Fruit fly (Drosophila melanogaster) whole organism, embryonic: Measurements from ENCODE around the gene Tsp74F.

ENCODE experiments used
- Awh ChIP-seq: fragments of 200-800 bp; sonication (Bioruptor generic); IDR thresholded peaks from 2 replicates; pipeline ENCODE4, ENCODE4 v1.3.6; 2022; ENCODE audit warnings: missing biosample characterization, missing genetic modification characterization
- Blimp-1 ChIP-seq: fragments of 200-800 bp; sonication (Bioruptor generic); optimal IDR thresholded peaks from 3 replicates; lab custom pipeline; 2018; ENCODE audit warnings: missing biosample characterization, missing genetic modification characterization, mild to moderate bottlenecking, moderate library complexity, missing genetic modification reagents
- CG10543 ChIP-seq: fragments of 200-800 bp; sonication (Bioruptor generic); optimal IDR thresholded peaks from 3 replicates; lab custom pipeline; 2017; ENCODE audit warnings: missing biosample characterization, mild to moderate bottlenecking, missing genetic modification characterization, moderate library complexity
- CG11504 ChIP-seq: fragments of 200-800 bp; sonication (Bioruptor generic); optimal IDR thresholded peaks from 3 replicates; lab custom pipeline; 2019; ENCODE audit warnings: missing biosample characterization, mild to moderate bottlenecking, missing genetic modification characterization, moderate library complexity
- CG13624 ChIP-seq: fragments of 200-800 bp; sonication (Bioruptor generic); optimal IDR thresholded peaks from 2 replicates; lab custom pipeline; 2016; ENCODE audit warnings: missing biosample characterization, missing genetic modification characterization
- CG13894 ChIP-seq: fragments of 200-800 bp; sonication (Bioruptor generic); optimal IDR thresholded peaks from 3 replicates; lab custom pipeline; 2018; ENCODE audit warnings: missing biosample characterization, mild to moderate bottlenecking, missing genetic modification characterization, moderate library complexity
- CG14441 ChIP-seq: fragments of 200-800 bp; sonication (Bioruptor generic); IDR thresholded peaks from 2 replicates; pipeline ENCODE4 v1.3.6; 2022; ENCODE audit warnings: missing biosample characterization, missing genetic modification characterization
- CG14710 ChIP-seq: fragments of 200-800 bp; sonication (Bioruptor generic); optimal IDR thresholded peaks from 3 replicates; lab custom pipeline; 2019; ENCODE audit warnings: missing biosample characterization, mild to moderate bottlenecking, missing genetic modification characterization, moderate library complexity
- CG14965 ChIP-seq: fragments of 200-800 bp; sonication (Bioruptor generic); optimal IDR thresholded peaks from 2 replicates; lab custom pipeline; 2016; ENCODE audit warnings: missing biosample characterization, missing genetic modification characterization, borderline replicate concordance
- CG1603 ChIP-seq: fragments of 200-800 bp; sonication (Bioruptor generic); optimal IDR thresholded peaks from 2 replicates; lab custom pipeline; 2019; ENCODE audit warnings: missing biosample characterization, mild to moderate bottlenecking, missing genetic modification characterization, moderate library complexity
- CG18262 ChIP-seq: fragments of 200-800 bp; optimal IDR thresholded peaks from 3 replicates; lab custom pipeline; 2019; ENCODE audit warnings: missing biosample characterization, mild to moderate bottlenecking, missing genetic modification characterization, moderate library complexity
- CG18476 ChIP-seq: fragments of 200-800 bp; sonication (Bioruptor generic); optimal IDR thresholded peaks from 2 replicates; lab custom pipeline; 2016; ENCODE audit warnings: missing biosample characterization, mild to moderate bottlenecking, missing genetic modification characterization
- CG2116 ChIP-seq: fragments of 200-800 bp; sonication (Bioruptor generic); optimal IDR thresholded peaks from 3 replicates; lab custom pipeline; 2018; ENCODE audit warnings: missing biosample characterization, mild to moderate bottlenecking, missing genetic modification characterization
- CG2875 ChIP-seq: fragments of 200-800 bp; sonication (Bioruptor generic); optimal IDR thresholded peaks from 2 replicates; lab custom pipeline; 2017; ENCODE audit warnings: missing biosample characterization, mild to moderate bottlenecking, missing genetic modification characterization, missing genetic modification reagents
- CG31365 ChIP-seq: fragments of 200-800 bp; sonication (Bioruptor generic); optimal IDR thresholded peaks from 2 replicates; lab custom pipeline; 2018; ENCODE audit warnings: missing biosample characterization, mild to moderate bottlenecking, missing genetic modification characterization
- CG3407 ChIP-seq: fragments of 200-800 bp; sonication (Bioruptor generic); optimal IDR thresholded peaks from 2 replicates; lab custom pipeline; 2018; ENCODE audit warnings: missing biosample characterization, mild to moderate bottlenecking, missing genetic modification characterization
- CG3726 ChIP-seq: fragments of 200-800 bp; sonication (Bioruptor generic); IDR thresholded peaks from 3 replicates; pipeline ENCODE4, ENCODE4 v1.3.6; 2022; ENCODE audit warnings: missing biosample characterization, missing genetic modification characterization
- CG3995 ChIP-seq: fragments of 200-800 bp; sonication (Bioruptor generic); optimal IDR thresholded peaks from 3 replicates; lab custom pipeline; 2016; ENCODE audit warnings: missing biosample characterization, missing genetic modification characterization
- CG4854 ChIP-seq: fragments of 200-800 bp; sonication (Bioruptor generic); optimal IDR thresholded peaks from 2 replicates; lab custom pipeline; 2016; ENCODE audit warnings: missing biosample characterization, missing genetic modification characterization, inconsistent platforms
- CG7271 ChIP-seq: fragments of 200-800 bp; sonication (Bioruptor generic); optimal IDR thresholded peaks from 2 replicates; lab custom pipeline; 2018; ENCODE audit warnings: missing biosample characterization, mild to moderate bottlenecking, missing genetic modification characterization, moderate library complexity
- CG9876 ChIP-seq: fragments of 200-800 bp; sonication (Bioruptor generic); optimal IDR thresholded peaks from 2 replicates; lab custom pipeline; 2016; ENCODE audit warnings: missing biosample characterization, missing genetic modification characterization
- Chrac-16 ChIP-seq: fragments of 200-800 bp; sonication (Bioruptor generic); optimal IDR thresholded peaks from 3 replicates; lab custom pipeline; 2016; ENCODE audit warnings: missing biosample characterization, missing genetic modification characterization
- Jarid2 ChIP-seq: fragments of 200-800 bp; sonication (Bioruptor generic); optimal IDR thresholded peaks from 3 replicates; lab custom pipeline; 2017; ENCODE audit warnings: mild to moderate bottlenecking, missing biosample characterization, missing genetic modification reagents, missing genetic modification characterization
- Nf-YB ChIP-seq: fragments of 200-800 bp; sonication (Bioruptor generic); optimal IDR thresholded peaks from 3 replicates; lab custom pipeline; 2019; ENCODE audit warnings: missing biosample characterization, mild to moderate bottlenecking, missing genetic modification characterization, moderate library complexity
- Nf-YC ChIP-seq: fragments of 200-800 bp; optimal IDR thresholded peaks from 3 replicates; lab custom pipeline; 2019; ENCODE audit warnings: missing biosample characterization, mild to moderate bottlenecking, missing genetic modification characterization, moderate library complexity
- NfI ChIP-seq: fragments of 200-800 bp; sonication (Bioruptor generic); optimal IDR thresholded peaks from 3 replicates; lab custom pipeline; 2018; ENCODE audit warnings: missing biosample characterization, mild to moderate bottlenecking, missing genetic modification characterization, moderate library complexity
- Oaz ChIP-seq: fragments of 200-800 bp; sonication (Bioruptor generic); IDR thresholded peaks from 2 replicates; pipeline ENCODE4 v1.3.6; 2022; ENCODE audit warnings: missing biosample characterization, missing genetic modification characterization
- al ChIP-seq: fragments of 200-800 bp; sonication (Bioruptor generic); IDR thresholded peaks from 2 replicates; pipeline ENCODE4 v1.3.6; 2022; ENCODE audit warnings: missing biosample characterization, missing genetic modification characterization
- bsh ChIP-seq, 2 experiments: fragments of 200-800 bp; sonication (Bioruptor generic); optimal IDR thresholded peaks; 2 replicates each; lab custom pipeline; 2017 to 2018; ENCODE audit warnings: mild to moderate bottlenecking in 2 of 2, missing biosample characterization in 2 of 2, missing genetic modification characterization in 2 of 2, moderate library complexity in 1 of 2
- chm ChIP-seq: fragments of 200-800 bp; sonication (Bioruptor generic); IDR thresholded peaks from 2 replicates; pipeline ENCODE4 v1.3.6; 2022; ENCODE audit warnings: missing biosample characterization, missing genetic modification characterization
- cwo ChIP-seq: fragments of 200-800 bp; sonication (Bioruptor generic); optimal IDR thresholded peaks from 3 replicates; lab custom pipeline; 2017; ENCODE audit warnings: missing biosample characterization, missing genetic modification characterization, mild to moderate bottlenecking, moderate library complexity, missing genetic modification reagents
- danr ChIP-seq: fragments of 200-800 bp; sonication (Bioruptor generic); IDR thresholded peaks from 2 replicates; pipeline ENCODE4 v1.3.6; 2022; ENCODE audit warnings: missing biosample characterization, missing genetic modification characterization
- en ChIP-seq: fragments of 200-800 bp; sonication (Bioruptor generic); optimal IDR thresholded peaks from 2 replicates; lab custom pipeline; 2016; ENCODE audit warnings: missing biosample characterization, missing genetic modification characterization
- gcm ChIP-seq: fragments of 200-800 bp; sonication (Bioruptor generic); optimal IDR thresholded peaks from 2 replicates; lab custom pipeline; 2019; ENCODE audit warnings: missing biosample characterization, mild to moderate bottlenecking, missing genetic modification characterization, moderate library complexity
- gfzf ChIP-seq: fragments of 200-800 bp; sonication (Bioruptor generic); optimal IDR thresholded peaks from 2 replicates; lab custom pipeline; 2016; ENCODE audit warnings: missing biosample characterization, mild to moderate bottlenecking, missing genetic modification characterization, moderate library complexity
- inv ChIP-seq: fragments of 200-800 bp; sonication (Bioruptor generic); IDR thresholded peaks from 2 replicates; pipeline ENCODE4 v1.3.6; 2022; ENCODE audit warnings: missing biosample characterization, missing genetic modification characterization; ENCODE audit not compliant: partially characterized antibody
- kni ChIP-seq: fragments of 200-800 bp; sonication (Bioruptor generic); optimal IDR thresholded peaks from 3 replicates; lab custom pipeline; 2017; ENCODE audit warnings: mild to moderate bottlenecking, missing biosample characterization, missing genetic modification reagents, missing genetic modification characterization
- lmd ChIP-seq: fragments of 200-800 bp; sonication (Bioruptor generic); IDR thresholded peaks from 2 replicates; pipeline ENCODE4 v1.3.6; 2022; ENCODE audit warnings: missing biosample characterization, missing genetic modification characterization
- lov ChIP-seq, 2 experiments: fragments of 200-800 bp in 1 of 2; fragments of >200 bp in 1 of 2; sonication (Bioruptor generic) in 1 of 2; IDR thresholded peaks in 1 of 2; optimal IDR thresholded peaks in 1 of 2; 2 replicates in 1 of 2; 3 replicates in 1 of 2; pipeline versions ENCODE4 v1.3.6 to Lab custom; 2017 to 2022; ENCODE audit warnings: missing biosample characterization in 1 of 2, missing genetic modification characterization in 1 of 2
- maf-S ChIP-seq: fragments of 200-800 bp; sonication (Bioruptor generic); optimal IDR thresholded peaks from 2 replicates; lab custom pipeline; 2016; ENCODE audit warnings: missing biosample characterization, missing genetic modification characterization
- oc ChIP-seq: fragments of 200-800 bp; sonication (Bioruptor generic); optimal IDR thresholded peaks from 2 replicates; lab custom pipeline; 2018; ENCODE audit warnings: missing biosample characterization, mild to moderate bottlenecking, missing genetic modification characterization, moderate library complexity
- sens-2 ChIP-seq: fragments of 200-800 bp; sonication (Bioruptor generic); IDR thresholded peaks from 2 replicates; pipeline ENCODE4 v1.3.6; 2022; ENCODE audit warnings: missing biosample characterization, missing genetic modification characterization
- stc ChIP-seq: fragments of 200-800 bp; sonication (Bioruptor generic); IDR thresholded peaks from 2 replicates; pipeline ENCODE4 v1.3.6; 2022; ENCODE audit warnings: missing biosample characterization, missing genetic modification characterization
- usp ChIP-seq: fragments of >200 bp; optimal IDR thresholded peaks from 2 replicates; lab custom pipeline; 2017; ENCODE audit warnings: missing biosample characterization, missing genetic modification characterization

Tsp74F gene

DNA sequence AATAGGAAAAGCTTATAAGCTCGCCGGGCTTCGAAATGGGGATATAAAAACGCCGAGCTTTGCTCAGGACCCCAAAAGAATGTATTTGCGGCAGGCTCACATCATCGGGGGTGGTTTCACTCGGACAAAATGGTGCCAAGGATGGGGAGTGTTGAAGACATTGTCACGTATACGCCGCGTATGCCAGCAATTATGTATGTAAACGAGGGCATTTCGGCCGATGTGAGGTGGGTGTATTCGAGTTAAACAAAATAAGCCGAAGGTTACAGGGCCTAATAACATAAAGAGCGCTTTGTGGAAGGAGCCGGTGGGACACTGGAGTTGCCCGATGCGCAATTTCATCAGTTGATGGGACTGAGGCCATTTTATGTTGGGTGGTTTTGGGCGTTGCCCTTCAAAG lies 45.3 kb upstream of the Tsp74F start (continued):
- TF ChIP-seq lmd (GFP tag; lab: Robert Waterston, UW) (no peak), CG4854 (GFP tag; lab: Kevin White, UChicago) (no peak), en (GFP tag; lab: Kevin White, UChicago) (no peak), CG13894 (tag; lab: Kevin White, UChicago) (peak; percentile 57), usp (no peak)
- TF ChIP-seq, all 482 proteins: peak for 6

DNA sequence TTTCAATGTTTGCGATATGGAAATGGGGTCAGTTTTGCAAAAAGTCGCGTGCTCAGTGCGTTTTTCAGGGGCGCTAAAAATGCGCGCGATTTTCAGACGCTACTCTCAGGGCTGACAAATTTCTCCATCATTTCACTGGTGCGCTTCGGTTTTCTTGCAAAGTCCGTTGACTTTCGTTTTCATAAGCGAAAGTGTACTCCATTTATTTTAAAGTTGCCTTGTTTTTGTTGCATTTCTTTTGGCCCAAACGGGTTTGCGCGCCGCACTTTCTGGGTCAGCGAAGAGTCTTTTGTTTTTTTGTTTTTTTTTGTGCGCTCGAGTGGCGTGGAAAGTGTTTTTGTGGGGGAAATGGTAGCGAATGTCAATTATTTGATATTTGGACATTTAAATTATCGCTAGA lies 44.0 kb upstream of the Tsp74F start:
- TF ChIP-seq chm (GFP tag; lab: Robert Waterston, UW) (peak; percentile 44; the same call in 1 of the 2 replicates), bsh (GFP tag; optimal IDR thresholded peaks at IDR 0.05; lab: Kevin White, UChicago) (peak in 1 of 2 experiments; percentile 5), CG18476 (GFP tag; lab: Kevin White, UChicago) (no peak), stc (GFP tag; lab: Robert Waterston, UW) (no peak), CG14441 (GFP tag; lab: Robert Waterston, UW) (0 out of 2 replicates have a peak, but pooled peaks have one; percentile 18), Blimp-1 (GFP tag; lab: Kevin White, UChicago) (peak; percentile 98)

DNA sequence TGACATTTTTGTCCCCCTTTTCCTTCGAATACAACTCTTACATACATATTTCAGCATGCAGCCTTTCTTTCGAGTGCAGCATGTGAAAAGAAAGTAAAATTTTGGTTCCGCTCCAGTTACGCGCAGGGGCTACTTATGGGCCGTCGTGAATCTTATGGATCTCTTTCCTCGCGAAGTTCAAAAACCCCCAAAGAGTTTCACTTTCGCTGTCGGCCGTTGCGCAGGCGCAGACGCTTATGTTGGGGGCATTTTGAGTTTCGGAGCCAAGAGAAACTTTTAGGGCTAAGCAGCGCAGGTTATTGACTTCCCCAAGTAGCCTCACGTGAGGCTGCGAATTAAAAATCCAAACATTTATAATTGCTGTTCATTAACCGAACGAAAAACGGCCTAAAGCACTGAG lies 43.0 kb upstream of the Tsp74F start:
- no peak for TF ChIP-seq danr (GFP tag; lab: Robert Waterston, UW)
- TF ChIP-seq al (GFP tag; lab: Robert Waterston, UW) = no peak
- no peak for TF ChIP-seq gfzf (GFP tag; lab: Kevin White, UChicago)
- peak; percentile 11 for TF ChIP-seq cwo (GFP tag; lab: Kevin White, UChicago)
- TF ChIP-seq Awh = 0 out of 2 replicates have a peak, but pooled peaks have one; percentile 6
- TF ChIP-seq Nf-YC (tag; lab: Kevin White, UChicago) = no peak
- no peak for TF ChIP-seq inv (GFP tag; lab: Robert Waterston, UW)
- TF ChIP-seq Blimp-1 (GFP tag; lab: Kevin White, UChicago) = peak; percentile 91
- peak; percentile 42 for TF ChIP-seq kni (GFP tag; lab: Kevin White, UChicago)
- TF ChIP-seq CG13624 (GFP tag; lab: Kevin White, UChicago) = no peak
- TF ChIP-seq lov (optimal IDR thresholded peaks at IDR 0.05; lab: Kevin White, UChicago) = no peak
- no peak for TF ChIP-seq lov (GFP tag; IDR thresholded peaks at IDR 0.05; lab: Robert Waterston, UW)
- no peak for TF ChIP-seq CG3995 (GFP tag; lab: Kevin White, UChicago)
- TF ChIP-seq oc (tag; lab: Kevin White, UChicago) = peak; percentile 19
- TF ChIP-seq CG18262 (tag; lab: Kevin White, UChicago) = no peak
- no peak for TF ChIP-seq CG1603 (tag; lab: Kevin White, UChicago)
- TF ChIP-seq, all 482 proteins: peak for 5

DNA sequence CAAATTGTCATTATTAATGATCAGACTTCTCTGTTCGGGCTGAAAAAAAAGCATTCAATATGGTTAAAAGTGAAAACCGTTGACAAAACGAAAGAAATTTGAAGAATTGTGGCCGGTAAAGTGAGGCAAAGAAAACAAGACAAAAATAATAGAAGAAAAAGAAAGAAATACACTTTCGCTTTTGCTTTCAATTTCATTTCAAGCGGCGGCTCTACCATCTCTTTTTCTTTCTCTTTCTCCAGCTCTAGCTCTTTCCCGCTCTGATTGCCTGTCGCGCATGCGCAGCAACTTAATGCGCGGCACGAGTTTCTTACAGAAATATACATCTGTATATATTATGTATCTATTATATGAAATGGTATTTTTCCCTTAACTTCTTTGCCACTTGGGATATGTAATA lies 41.7 kb upstream of the Tsp74F start:
- TF ChIP-seq maf-S (no peak), CG7271 (tag; lab: Kevin White, UChicago) (peak; percentile 40), CG11504 (tag; lab: Kevin White, UChicago) (no peak), CG3726 (GFP tag; lab: Robert Waterston, UW) (no peak), CG2116 (GFP tag; lab: Kevin White, UChicago) (no peak), Oaz (GFP tag; lab: Robert Waterston, UW) (no peak), CG3407 (GFP tag; lab: Kevin White, UChicago) (peak; percentile 30), Jarid2 (GFP tag; lab: Kevin White, UChicago) (no peak), CG10543 (GFP tag; lab: Kevin White, UChicago) (no peak), CG31365 (tag; lab: Kevin White, UChicago) (no peak), NfI (GFP tag; lab: Kevin White, UChicago) (no peak), gcm (peak; percentile 43), Nf-YB (GFP tag; lab: Kevin White, UChicago) (peak; percentile 2), CG14710 (peak; percentile 61), CG1603 (tag; lab: Kevin White, UChicago) (peak; percentile 5), Chrac-16 (no peak), CG2875 (peak; percentile 57), CG9876 (GFP tag; lab: Kevin White, UChicago) (no peak), CG14965 (no peak), sens-2 (GFP tag; lab: Robert Waterston, UW) (0 out of 2 replicates have a peak, but pooled peaks have one; percentile 11)
